Worm (Caenorhabditis elegans) whole organism, midembryonic: ENCODE measurements around the gene hyl-1.

Experiments used
- T22C8.4 ChIP-seq: fragments of 200-800 bp; sonication (Bioruptor generic); IDR thresholded peaks from 2 replicates; pipeline ENCODE4 v1.3.6; 2022; ENCODE audit warnings: missing genetic modification characterization, missing compliant biosample characterization
- cog-1 ChIP-seq: sonication (generic microtip); optimal IDR thresholded peaks from 2 replicates; lab custom pipeline; 2016; ENCODE audit warnings: missing genetic modification characterization, missing compliant biosample characterization
- flt-1 ChIP-seq: fragments of 200-800 bp; sonication (Bioruptor generic); IDR thresholded peaks from 2 replicates; pipeline ENCODE4 v1.3.6; 2022; ENCODE audit warnings: missing genetic modification characterization, missing compliant biosample characterization
- klf-2 ChIP-seq: fragments of 200-800 bp; sonication (Bioruptor generic); conservative IDR thresholded peaks from 2 replicates; pipeline ENCODE4 v1.3.6; 2022; ENCODE audit warnings: missing genetic modification reagents, missing genetic modification characterization, missing compliant biosample characterization
- med-1 ChIP-seq: sonication (generic microtip); optimal IDR thresholded peaks from 2 replicates; lab custom pipeline; 2017; ENCODE audit warnings: missing genetic modification characterization, mild to moderate bottlenecking, missing compliant biosample characterization, antibody characterized with exemption, missing genetic modification reagents; ENCODE audit not compliant: insufficient read depth
- ref-1 ChIP-seq: fragments of 200-800 bp; sonication (Bioruptor generic); conservative IDR thresholded peaks from 2 replicates; pipeline ENCODE4 v1.3.6; 2022; ENCODE audit warnings: missing genetic modification reagents, missing genetic modification characterization, missing compliant biosample characterization
- tab-1 ChIP-seq: fragments of 200-800 bp; sonication (Bioruptor generic); IDR thresholded peaks from 2 replicates; pipeline ENCODE4 v1.3.6; 2022; ENCODE audit warnings: missing genetic modification characterization, missing compliant biosample characterization
- ztf-23 ChIP-seq: fragments of 200-800 bp; sonication (Bioruptor generic); IDR thresholded peaks from 2 replicates; pipeline ENCODE4 v1.3.6; 2022; ENCODE audit warnings: missing genetic modification reagents, missing genetic modification characterization, missing compliant biosample characterization
- ztf-29 ChIP-seq: fragments of 200-800 bp; sonication (Bioruptor generic); IDR thresholded peaks from 2 replicates; pipeline ENCODE4 v1.3.6; 2022; ENCODE audit warnings: missing genetic modification reagents, missing genetic modification characterization, missing compliant biosample characterization

- no peak for TF ChIP-seq klf-2 (GFP tag; lab: Robert Waterston, UW)
- TF ChIP-seq ztf-29 (GFP tag; lab: Robert Waterston, UW) = no peak
- TF ChIP-seq flt-1 (GFP tag; lab: Robert Waterston, UW) = no peak
- TF ChIP-seq ref-1 = no peak
- TF ChIP-seq cog-1 (tag; lab: Kevin White, UChicago) = no peak
- TF ChIP-seq ztf-23 (GFP tag; lab: Robert Waterston, UW) = no peak
- TF ChIP-seq T22C8.4 (GFP tag; lab: Robert Waterston, UW) = no peak
- TF ChIP-seq med-1 (GFP tag; lab: Kevin White, UChicago) = no peak
- TF ChIP-seq tab-1 (GFP tag; lab: Robert Waterston, UW) = no peak
Measured at ce11 chrIV:8510534-8510933, 28.4 kb upstream of the hyl-1 start, which contains the start of gene tag-77.
